Worm (Caenorhabditis elegans): ENCODE results near the gene C54E4.5.
A peak's percentile ranks its signal among the peaks of the same experiment; 100 is the strongest.

The C54E4.5 gene

ce11 chrIV:2113362-2114056, 35.6 kb downstream of the C54E4.5 start, which contains the start of gene C23H5.8:
C23H5.8 (minus strand) TSS chrIV:2113412.
- no peak for TF ChIP-seq ets-7 (tag; optimal IDR thresholded peaks at IDR 0.05)
- no peak for TF ChIP-seq aly-1 (tag; optimal IDR thresholded peaks at IDR 0.05)
- TF ChIP-seq flt-1 (GFP tag; IDR thresholded peaks at IDR 0.05), result no peak
- TF ChIP-seq tbx-11 (GFP tag; IDR thresholded peaks at IDR 0.05), result no peak
- TF ChIP-seq ceh-36 (tag; optimal IDR thresholded peaks at IDR 0.05), result no peak
- TF ChIP-seq sea-1 (GFP tag; conservative IDR thresholded peaks at IDR 0.05), result no peak
- no peak for TF ChIP-seq ceh-13 (GFP tag; optimal IDR thresholded peaks at IDR 0.05)
- TF ChIP-seq hnd-1 (tag; optimal IDR thresholded peaks at IDR 0.05), result no peak
- TF ChIP-seq scrt-1 (GFP tag; IDR thresholded peaks at IDR 0.05), result no peak
- no peak for TF ChIP-seq pes-1 (GFP tag; IDR thresholded peaks at IDR 0.05)
- TF ChIP-seq tbx-37 (GFP tag; conservative IDR thresholded peaks at IDR 0.05), result no peak
- no peak for TF ChIP-seq F13C5.2 (tag; optimal IDR thresholded peaks at IDR 0.05)
- no peak for TF ChIP-seq B0310.2 (tag; optimal IDR thresholded peaks at IDR 0.05)
- TF ChIP-seq hmg-4 (GFP tag; optimal IDR thresholded peaks at IDR 0.05), result no peak
- no peak for TF ChIP-seq ama-1 (optimal IDR thresholded peaks at IDR 0.05)
- no peak for TF ChIP-seq tra-4 (tag; optimal IDR thresholded peaks at IDR 0.05)
- no peak for TF ChIP-seq hmbx-1 (tag; optimal IDR thresholded peaks at IDR 0.05)

- TF ChIP-seq flt-1 (GFP tag; IDR thresholded peaks at IDR 0.05) (no peak), B0310.2 (tag; optimal IDR thresholded peaks at IDR 0.05) (no peak), hmbx-1 (tag; optimal IDR thresholded peaks at IDR 0.05) (no peak), sea-1 (GFP tag; conservative IDR thresholded peaks at IDR 0.05) (no peak), scrt-1 (GFP tag; IDR thresholded peaks at IDR 0.05) (no peak), F13C5.2 (tag; optimal IDR thresholded peaks at IDR 0.05) (no peak), ama-1 (optimal IDR thresholded peaks at IDR 0.05) (no peak), aly-1 (tag; optimal IDR thresholded peaks at IDR 0.05) (no peak), hmg-4 (GFP tag; optimal IDR thresholded peaks at IDR 0.05) (no peak), tra-4 (tag; optimal IDR thresholded peaks at IDR 0.05) (no peak)
These were observed 37.7 kb downstream of the C54E4.5 start, which contains the start of gene che-6 for ce11 chrIV:2111300-2111874. che-6 (minus strand) TSS chrIV:2111408.

ce11 chrIV:2106708-2107107, 42.4 kb downstream of the C54E4.5 start:
- TF ChIP-seq pes-1 (GFP tag; IDR thresholded peaks at IDR 0.05) (peak; percentile 44; the same call in 1 of the 2 replicates), tbx-37 (GFP tag; conservative IDR thresholded peaks at IDR 0.05) (0 out of 2 replicates have a peak, but pooled peaks have one; percentile 11), aly-1 (tag; optimal IDR thresholded peaks at IDR 0.05) (no peak)

ce11 chrIV:2102793-2103192, 46.3 kb downstream of the C54E4.5 start, which contains the start of gene C23H5.15:
C23H5.15 (minus strand) TSS chrIV:2102893.
- TF ChIP-seq tbx-11 (GFP tag; IDR thresholded peaks at IDR 0.05), result no peak
- TF ChIP-seq tbx-37 (GFP tag; conservative IDR thresholded peaks at IDR 0.05), result no peak
- no peak for TF ChIP-seq pes-1 (GFP tag; IDR thresholded peaks at IDR 0.05)
- TF ChIP-seq hmg-4 (GFP tag; optimal IDR thresholded peaks at IDR 0.05), result no peak
- TF ChIP-seq tra-4 (tag; optimal IDR thresholded peaks at IDR 0.05), result no peak
- no peak for TF ChIP-seq B0310.2 (tag; optimal IDR thresholded peaks at IDR 0.05)
- TF ChIP-seq hmbx-1 (tag; optimal IDR thresholded peaks at IDR 0.05), result no peak
- TF ChIP-seq aly-1 (tag; optimal IDR thresholded peaks at IDR 0.05), result no peak
- TF ChIP-seq flt-1 (GFP tag; IDR thresholded peaks at IDR 0.05), result no peak
- TF ChIP-seq scrt-1 (GFP tag; IDR thresholded peaks at IDR 0.05), result no peak
- no peak for TF ChIP-seq ceh-36 (tag; optimal IDR thresholded peaks at IDR 0.05)
- no peak for TF ChIP-seq ceh-13 (GFP tag; optimal IDR thresholded peaks at IDR 0.05)

- TF ChIP-seq ama-1 (optimal IDR thresholded peaks at IDR 0.05), result no peak
- TF ChIP-seq hmbx-1 (tag; optimal IDR thresholded peaks at IDR 0.05), result no peak
- TF ChIP-seq pes-1 (GFP tag; IDR thresholded peaks at IDR 0.05), result no peak
- TF ChIP-seq tbx-37 (GFP tag; conservative IDR thresholded peaks at IDR 0.05), result no peak
- no peak for TF ChIP-seq scrt-1 (GFP tag; IDR thresholded peaks at IDR 0.05)
- no peak for TF ChIP-seq ets-7 (tag; optimal IDR thresholded peaks at IDR 0.05)
- TF ChIP-seq sea-1 (GFP tag; conservative IDR thresholded peaks at IDR 0.05), result no peak
- no peak for TF ChIP-seq B0310.2 (tag; optimal IDR thresholded peaks at IDR 0.05)
- no peak for TF ChIP-seq flt-1 (GFP tag; IDR thresholded peaks at IDR 0.05)
- TF ChIP-seq ceh-36 (tag; optimal IDR thresholded peaks at IDR 0.05), result no peak
- no peak for TF ChIP-seq hnd-1 (tag; optimal IDR thresholded peaks at IDR 0.05)
- no peak for TF ChIP-seq tbx-11 (GFP tag; IDR thresholded peaks at IDR 0.05)
- no peak for TF ChIP-seq F13C5.2 (tag; optimal IDR thresholded peaks at IDR 0.05)
- no peak for TF ChIP-seq ceh-13 (GFP tag; optimal IDR thresholded peaks at IDR 0.05)
- TF ChIP-seq hmg-4 (GFP tag; optimal IDR thresholded peaks at IDR 0.05), result no peak
- no peak for TF ChIP-seq tra-4 (tag; optimal IDR thresholded peaks at IDR 0.05)
These were observed 49.3 kb downstream of the C54E4.5 start, which contains the start of gene C23H5.11 for ce11 chrIV:2099771-2100170. C23H5.11 (minus strand) TSS chrIV:2099871.
